Worm (Caenorhabditis elegans): Measurements from ENCODE around the gene str-143.

Gene str-143

DNA sequence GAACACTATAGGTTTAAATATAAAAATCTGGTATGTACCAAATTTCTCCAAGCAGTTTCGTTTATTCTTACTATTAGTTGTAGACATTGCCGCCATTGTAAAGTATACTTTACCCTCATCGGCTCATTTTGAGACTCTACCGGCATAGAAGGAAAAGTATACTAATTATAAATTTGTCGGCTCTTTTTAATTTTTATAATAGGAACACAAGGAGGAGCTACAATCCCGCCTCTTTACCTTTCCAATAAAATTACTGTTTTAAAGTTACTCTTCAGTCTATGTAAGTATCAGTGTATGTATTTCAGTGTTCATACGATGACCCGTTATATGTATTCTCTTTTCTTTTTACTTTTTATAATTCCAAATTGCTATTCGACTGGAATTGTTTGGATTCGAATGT lies 29.8 kb upstream of the str-143 start, which contains the start of gene sdz-23:
Gene sdz-23 (plus strand): TSS at position 301 of the 400 bp plus-strand sequence.
- no peak for TF ChIP-seq ceh-6 (GFP tag; optimal IDR thresholded peaks at IDR 0.05)
- no peak for TF ChIP-seq ceh-9 (tag; optimal IDR thresholded peaks at IDR 0.05)
- no peak for TF ChIP-seq nhr-11 (tag; optimal IDR thresholded peaks at IDR 0.05)
- TF ChIP-seq ztf-16 (tag; optimal IDR thresholded peaks at IDR 0.05), result no peak
- TF ChIP-seq elt-4 (tag; optimal IDR thresholded peaks at IDR 0.05), result no peak
- no peak for TF ChIP-seq ceh-34 (tag; optimal IDR thresholded peaks at IDR 0.05)
- no peak for TF ChIP-seq K09A11.1 (tag; optimal IDR thresholded peaks at IDR 0.05; ENCODE audit: insufficient read depth)
- TF ChIP-seq C38D4.7 (GFP tag; optimal IDR thresholded peaks at IDR 0.05), result no peak
- TF ChIP-seq K02D7.2 (tag; optimal IDR thresholded peaks at IDR 0.05), result no peak
- no peak for TF ChIP-seq ceh-2 (tag; optimal IDR thresholded peaks at IDR 0.05)
- no peak for TF ChIP-seq hlh-6 (tag; optimal IDR thresholded peaks at IDR 0.05)
- no peak for TF ChIP-seq unc-3 (GFP tag; conservative IDR thresholded peaks at IDR 0.05)
- TF ChIP-seq unc-3 (tag; optimal IDR thresholded peaks at IDR 0.05), result no peak
- no peak for TF ChIP-seq ceh-48 (tag; optimal IDR thresholded peaks at IDR 0.05)
- TF ChIP-seq tbx-2 (tag; optimal IDR thresholded peaks at IDR 0.05), result no peak
- no peak for TF ChIP-seq gmeb-2 (tag; optimal IDR thresholded peaks at IDR 0.05)
- TF ChIP-seq pag-3 (tag; optimal IDR thresholded peaks at IDR 0.05; ENCODE audit: borderline replicate concordance), result no peak
- TF ChIP-seq lim-6 (tag; optimal IDR thresholded peaks at IDR 0.05), result no peak

DNA sequence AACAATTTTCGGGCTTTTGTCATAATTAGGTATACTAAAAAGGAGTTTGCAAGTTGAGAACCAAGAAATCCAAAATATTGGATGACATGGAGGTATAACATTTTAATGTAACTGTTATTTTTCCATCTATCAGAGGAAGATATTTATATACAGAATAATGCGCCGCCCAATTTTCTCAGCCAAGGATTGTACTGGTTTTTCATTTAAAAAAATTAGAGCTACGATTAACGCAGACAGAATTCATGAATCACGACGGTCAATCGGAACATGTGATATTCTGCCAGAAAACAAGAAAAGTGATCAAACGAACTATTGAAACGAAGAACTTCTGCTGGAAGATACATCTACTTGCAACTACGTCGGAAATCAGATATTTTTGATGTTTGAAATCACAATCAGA lies 28.7 kb upstream of the str-143 start, which contains the start of gene str-145:
Gene str-145 (minus strand): TSS at position 101 of the 400 bp plus-strand sequence.
- TF ChIP-seq hlh-30 (tag; optimal IDR thresholded peaks at IDR 0.05; ENCODE audit: insufficient read depth), result no peak
- no peak for TF ChIP-seq ama-1 (optimal IDR thresholded peaks at IDR 0.05)
- no peak for TF ChIP-seq lim-6 (tag; optimal IDR thresholded peaks at IDR 0.05)
- TF ChIP-seq Y22D7AL.16 (tag; optimal IDR thresholded peaks at IDR 0.05), result no peak
- TF ChIP-seq odd-2 (tag; optimal IDR thresholded peaks at IDR 0.05), result no peak
- TF ChIP-seq pqm-1 (tag; optimal IDR thresholded peaks at IDR 0.05), result no peak
- no peak for TF ChIP-seq sox-4 (tag; optimal IDR thresholded peaks at IDR 0.05)
- TF ChIP-seq C38D4.7 (GFP tag; optimal IDR thresholded peaks at IDR 0.05), result no peak
- no peak for TF ChIP-seq F13H6.1 (tag; optimal IDR thresholded peaks at IDR 0.05)
- no peak for TF ChIP-seq unc-3 (GFP tag; conservative IDR thresholded peaks at IDR 0.05)
- no peak for TF ChIP-seq unc-3 (tag; optimal IDR thresholded peaks at IDR 0.05)
- no peak for TF ChIP-seq T23F11.4 (GFP tag; optimal IDR thresholded peaks at IDR 0.05)
- no peak for TF ChIP-seq hlh-13 (GFP tag; optimal IDR thresholded peaks at IDR 0.05)

DNA sequence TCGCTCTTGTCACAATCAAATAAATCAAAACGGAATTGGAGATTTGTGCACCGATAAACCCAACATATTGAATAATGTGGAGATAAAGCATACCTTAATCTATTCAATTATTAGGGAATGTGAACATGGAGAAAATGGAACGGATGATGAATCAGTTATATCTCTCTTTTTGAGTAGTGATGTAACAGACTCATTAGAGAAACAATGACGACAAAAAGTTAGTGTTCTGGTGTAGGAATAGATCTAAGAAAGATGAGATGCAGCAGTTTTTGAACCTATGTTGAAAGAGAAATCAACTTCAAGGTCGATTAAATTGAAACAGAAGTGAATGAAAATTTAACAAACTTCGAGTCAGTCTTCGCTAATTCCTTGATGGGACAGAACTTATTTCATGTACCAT lies 25.8 kb upstream of the str-143 start, which contains the start of gene str-146:
Gene str-146 (minus strand): TSS at position 101 of the 400 bp plus-strand sequence.
- TF ChIP-seq eyg-1 (tag; optimal IDR thresholded peaks at IDR 0.05) (no peak), K09A11.1 (tag; optimal IDR thresholded peaks at IDR 0.05; ENCODE audit: insufficient read depth) (no peak), ceh-30 (tag; optimal IDR thresholded peaks at IDR 0.05) (no peak), odd-2 (tag; optimal IDR thresholded peaks at IDR 0.05) (no peak), fax-1 (tag; optimal IDR thresholded peaks at IDR 0.05) (no peak), ceh-34 (tag; optimal IDR thresholded peaks at IDR 0.05) (no peak), sdc-2 (tag; optimal IDR thresholded peaks at IDR 0.05) (no peak), ceh-6 (GFP tag; optimal IDR thresholded peaks at IDR 0.05) (no peak), C08G9.2 (tag; optimal IDR thresholded peaks at IDR 0.05) (no peak), pax-1 (tag; optimal IDR thresholded peaks at IDR 0.05) (no peak), Y22D7AL.16 (tag; optimal IDR thresholded peaks at IDR 0.05) (no peak), ama-1 (optimal IDR thresholded peaks at IDR 0.05) (no peak), elt-2 (tag; optimal IDR thresholded peaks at IDR 0.05) (no peak), nhr-232 (tag; optimal IDR thresholded peaks at IDR 0.05) (no peak)

DNA sequence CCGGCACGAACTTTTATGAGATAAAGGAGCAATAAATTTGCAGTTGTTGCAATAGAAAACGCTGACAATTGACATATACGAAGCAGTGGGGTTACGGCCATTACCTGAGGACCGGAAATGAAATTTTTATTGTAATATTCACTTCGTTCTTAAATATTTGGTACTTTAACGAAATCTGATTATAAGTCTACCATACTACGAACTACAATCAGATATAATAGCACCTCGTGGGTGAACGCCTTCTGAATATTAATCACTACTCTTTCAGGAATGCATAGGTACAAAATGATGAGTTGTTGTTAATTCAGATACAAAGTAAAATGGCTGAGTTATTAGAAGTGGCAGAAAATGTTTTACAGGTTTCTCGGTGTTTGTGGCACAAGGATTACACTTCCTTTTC lies 22.8 kb upstream of the str-143 start, which contains the start of gene str-129:
Gene str-129 (minus strand): TSS at position 101 of the 400 bp plus-strand sequence.
- TF ChIP-seq gmeb-2 (tag; optimal IDR thresholded peaks at IDR 0.05) (no peak), pha-2 (tag; optimal IDR thresholded peaks at IDR 0.05) (no peak), pqm-1 (tag; optimal IDR thresholded peaks at IDR 0.05) (no peak), ets-4 (tag; optimal IDR thresholded peaks at IDR 0.05) (no peak), syd-9 (tag; optimal IDR thresholded peaks at IDR 0.05) (no peak), rnt-1 (tag; optimal IDR thresholded peaks at IDR 0.05) (no peak), zip-5 (tag; optimal IDR thresholded peaks at IDR 0.05) (no peak)

Measured in whole organism, late embryonic.